Fruit fly (Drosophila melanogaster): ENCODE data around the gene CG5555.
A peak's percentile ranks its signal among the peaks of the same experiment; 100 is the strongest.

Gene CG5555

dm6 chr3R:19153502-19153983 is 26.8 kb downstream of the CG5555 start, which contains the start of gene CG5835 (continued):
- TF ChIP-seq CG1621 (tag; optimal IDR thresholded peaks at IDR 0.05) (peak; percentile 55), CG11762 (GFP tag; optimal IDR thresholded peaks at IDR 0.05; ENCODE audit: insufficient read depth) (no peak), spab (GFP tag; optimal IDR thresholded peaks at IDR 0.05) (no peak), svp (GFP tag) (peak; percentile 67), CG8319 (GFP tag; optimal IDR thresholded peaks at IDR 0.05) (no peak), salr (GFP tag; optimal IDR thresholded peaks at IDR 0.05) (no peak), CG3919 (GFP tag; optimal IDR thresholded peaks at IDR 0.05) (peak; percentile 32), Met (GFP tag; optimal IDR thresholded peaks at IDR 0.05) (peak; percentile 42), pdm3 (GFP tag; optimal IDR thresholded peaks at IDR 0.05) (peak; percentile 43), fd59A (GFP tag; optimal IDR thresholded peaks at IDR 0.05) (no peak), CG16779 (tag; optimal IDR thresholded peaks at IDR 0.05) (no peak), Eip75B (GFP tag; optimal IDR thresholded peaks at IDR 0.05) (peak; percentile 28), acj6 (GFP tag; optimal IDR thresholded peaks at IDR 0.05) (peak; percentile 10), Blimp-1 (GFP tag; optimal IDR thresholded peaks at IDR 0.05) (no peak), net (GFP tag; optimal IDR thresholded peaks at IDR 0.05) (peak; percentile 8), OdsH (GFP tag; optimal IDR thresholded peaks at IDR 0.05) (peak; percentile 43), CG9139 (GFP tag; optimal IDR thresholded peaks at IDR 0.05) (no peak), CG6163 (GFP tag; IDR thresholded peaks at IDR 0.05) (peak; percentile 44; the same call in 1 of the 3 replicates), Eip93F (GFP tag; optimal IDR thresholded peaks at IDR 0.05) (no peak), CG4318 (GFP tag; optimal IDR thresholded peaks at IDR 0.05) (no peak), Sox15 (GFP tag; optimal IDR thresholded peaks at IDR 0.05) (no peak), Lpt (GFP tag; optimal IDR thresholded peaks at IDR 0.05) (no peak), CG32006 (GFP tag; optimal IDR thresholded peaks at IDR 0.05) (no peak), Hr4 (GFP tag; optimal IDR thresholded peaks at IDR 0.05) (peak; percentile 44), CG15336 (GFP tag; IDR thresholded peaks at IDR 0.05) (peak; percentile 53; the same call in 1 of the 2 replicates), fkh (GFP tag; optimal IDR thresholded peaks at IDR 0.05) (no peak)

DNA sequence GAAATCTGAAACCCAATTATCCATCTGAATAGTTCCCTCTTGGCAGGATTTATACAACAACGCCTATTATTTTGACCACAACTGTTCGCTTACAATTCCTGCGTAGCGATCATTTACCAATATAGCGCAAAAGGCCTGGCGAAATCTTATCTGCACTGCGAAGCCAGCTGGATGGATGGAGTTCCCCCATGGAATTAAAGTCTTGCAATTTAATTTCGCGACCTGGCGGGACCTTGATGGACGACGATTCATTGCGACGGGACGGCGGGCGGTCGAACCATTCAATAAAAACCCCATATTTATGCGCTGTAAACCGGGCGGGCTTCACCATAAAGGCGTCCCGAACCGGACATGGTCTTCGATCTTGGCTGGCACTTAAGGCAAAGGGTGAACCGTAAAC is 27.5 kb downstream of the CG5555 start:
- TF ChIP-seq Gug (GFP tag; IDR thresholded peaks at IDR 0.05) (no peak), fd59A (GFP tag; optimal IDR thresholded peaks at IDR 0.05) (no peak), eg (GFP tag; IDR thresholded peaks at IDR 0.05) (no peak), CG15336 (GFP tag; IDR thresholded peaks at IDR 0.05) (no peak), CG11294 (GFP tag; IDR thresholded peaks at IDR 0.05) (no peak), fd85E (GFP tag; optimal IDR thresholded peaks at IDR 0.05) (no peak), Sox14 (GFP tag; optimal IDR thresholded peaks at IDR 0.05) (no peak), CG11902 (GFP tag; optimal IDR thresholded peaks at IDR 0.05) (no peak), CG4318 (GFP tag; optimal IDR thresholded peaks at IDR 0.05) (no peak), Eip75B (GFP tag; optimal IDR thresholded peaks at IDR 0.05) (peak; percentile 27), Blimp-1 (GFP tag; optimal IDR thresholded peaks at IDR 0.05) (no peak), CG6276 (GFP tag; optimal IDR thresholded peaks at IDR 0.05) (no peak), svp (GFP tag) (no peak), OdsH (GFP tag; optimal IDR thresholded peaks at IDR 0.05) (no peak), net (GFP tag; optimal IDR thresholded peaks at IDR 0.05) (no peak), achi (GFP tag; optimal IDR thresholded peaks at IDR 0.05) (no peak), Hr4 (GFP tag; optimal IDR thresholded peaks at IDR 0.05) (peak; percentile 33), Sox102F (GFP tag; optimal IDR thresholded peaks at IDR 0.05) (no peak), CG3032 (tag; optimal IDR thresholded peaks at IDR 0.05) (peak; percentile 8), CG8632 (GFP tag; optimal IDR thresholded peaks at IDR 0.05) (no peak), CG34406 (GFP tag; optimal IDR thresholded peaks at IDR 0.05) (no peak), CG6854 (GFP tag; optimal IDR thresholded peaks at IDR 0.05) (no peak), salr (GFP tag; optimal IDR thresholded peaks at IDR 0.05) (no peak), CG7368 (GFP tag; optimal IDR thresholded peaks at IDR 0.05) (peak; percentile 31), CG6808 (GFP tag; optimal IDR thresholded peaks at IDR 0.05) (peak; percentile 33), Met (GFP tag; optimal IDR thresholded peaks at IDR 0.05) (no peak), Hr38 (GFP tag; optimal IDR thresholded peaks at IDR 0.05) (no peak), Ets96B (tag; optimal IDR thresholded peaks at IDR 0.05) (peak; percentile 26), CG8119 (GFP tag; IDR thresholded peaks at IDR 0.05) (no peak), CG3919 (GFP tag; optimal IDR thresholded peaks at IDR 0.05) (no peak), Ets21C (GFP tag; optimal IDR thresholded peaks at IDR 0.05) (no peak), Eip78C (GFP tag) (no peak), CG6163 (GFP tag; IDR thresholded peaks at IDR 0.05) (peak; percentile 56; the same call in 1 of the 3 replicates), esn (GFP tag; optimal IDR thresholded peaks at IDR 0.05) (peak; percentile 27), CG32006 (GFP tag; optimal IDR thresholded peaks at IDR 0.05) (peak; percentile 25), Lpt (GFP tag; optimal IDR thresholded peaks at IDR 0.05) (no peak), Smox (GFP tag; optimal IDR thresholded peaks at IDR 0.05) (no peak), CG9139 (GFP tag; optimal IDR thresholded peaks at IDR 0.05) (no peak), CG31627 (GFP tag; optimal IDR thresholded peaks at IDR 0.05) (no peak)
